Worm (Caenorhabditis elegans) whole organism, L4 larva: ENCODE data around the gene F10A3.17.

Source experiments
- ama-1 ChIP-seq: fragments of 150-350 bp; optimal IDR thresholded peaks from 2 replicates; lab custom pipeline; 2014; ENCODE audit warnings: inconsistent platforms, mixed read lengths
- ceh-62 ChIP-seq: sonication (generic microtip); optimal IDR thresholded peaks from 2 replicates; lab custom pipeline; 2017; ENCODE audit warnings: missing biosample characterization, missing genetic modification characterization
- ces-1 ChIP-seq: fragments of 150-350 bp; sonication (generic microtip); optimal IDR thresholded peaks from 4 replicates; lab custom pipeline; 2014; ENCODE audit warnings: missing biosample characterization, missing genetic modification reagents, missing genetic modification characterization
- daf-19 ChIP-seq: fragments of 200-800 bp; sonication (Bioruptor generic); conservative IDR thresholded peaks from 2 replicates; pipeline ENCODE4 v1.3.6; 2022; ENCODE audit warnings: missing genetic modification characterization, missing compliant biosample characterization
- hlh-30 ChIP-seq: sonication (generic microtip); optimal IDR thresholded peaks from 2 replicates; lab custom pipeline; 2017; ENCODE audit warnings: antibody characterized with exemption, mild to moderate bottlenecking, missing genetic modification characterization, missing compliant biosample characterization; ENCODE audit not compliant: insufficient read depth
- lin-13 ChIP-seq: fragments of 150-350 bp; optimal IDR thresholded peaks from 2 replicates; lab custom pipeline; 2014; ENCODE audit warnings: missing biosample characterization, missing genetic modification reagents, missing genetic modification characterization
- lin-39 ChIP-seq: fragments of 150-350 bp; optimal IDR thresholded peaks from 2 replicates; lab custom pipeline; 2014; ENCODE audit warnings: missing biosample characterization, missing genetic modification reagents, missing genetic modification characterization
- nhr-6 ChIP-seq: fragments of 150-350 bp; optimal IDR thresholded peaks from 2 replicates; lab custom pipeline; 2014; ENCODE audit warnings: missing biosample characterization, missing genetic modification characterization
- unc-130 ChIP-seq: sonication (generic microtip); optimal IDR thresholded peaks from 2 replicates; lab custom pipeline; 2016; ENCODE audit warnings: missing genetic modification reagents, missing genetic modification characterization, missing compliant biosample characterization
- zag-1 ChIP-seq: fragments of 150-350 bp; optimal IDR thresholded peaks from 2 replicates; lab custom pipeline; 2014; ENCODE audit warnings: missing biosample characterization, missing genetic modification characterization
- zfp-3 ChIP-seq: fragments of 200-800 bp; sonication (Bioruptor generic); conservative IDR thresholded peaks from 2 replicates; pipeline ENCODE4 v1.3.6; 2022; ENCODE audit warnings: missing genetic modification reagents, missing genetic modification characterization, missing compliant biosample characterization
- zip-11 ChIP-seq: fragments of 200-800 bp; sonication (Bioruptor generic); IDR thresholded peaks from 2 replicates; pipeline ENCODE4 v1.3.6; 2022; ENCODE audit warnings: missing genetic modification characterization, missing compliant biosample characterization

ce11 chrV:16174109-16174508, 14.6 kb upstream of the F10A3.17 start:
- no peak for TF ChIP-seq zag-1 (tag; lab: Kevin White, UChicago)
- no peak for TF ChIP-seq nhr-6
- no peak for TF ChIP-seq daf-19
- no peak for TF ChIP-seq unc-130 (GFP tag; lab: Kevin White, UChicago)
- TF ChIP-seq ces-1 (GFP tag; lab: Kevin White, UChicago), result no peak
- no peak for TF ChIP-seq zip-11 (GFP tag; lab: Robert Waterston, UW)
- no peak for TF ChIP-seq hlh-30
- TF ChIP-seq ama-1 (lab: Kevin White, UChicago), result no peak
- TF ChIP-seq ceh-62 (tag; lab: Kevin White, UChicago), result no peak
- TF ChIP-seq lin-13 (GFP tag; lab: Kevin White, UChicago), result no peak
- no peak for TF ChIP-seq zfp-3 (GFP tag; lab: Robert Waterston, UW)
- TF ChIP-seq lin-39, result no peak
